Worm (Caenorhabditis elegans) whole organism, midembryonic: ENCODE measurements around the gene pqn-31.

Source experiments
- T22C8.4 ChIP-seq: fragments of 200-800 bp; sonication (Bioruptor generic); IDR thresholded peaks from 2 replicates; pipeline ENCODE4 v1.3.6; 2022; ENCODE audit warnings: missing genetic modification characterization, missing compliant biosample characterization
- cog-1 ChIP-seq: sonication (generic microtip); optimal IDR thresholded peaks from 2 replicates; lab custom pipeline; 2016; ENCODE audit warnings: missing genetic modification characterization, missing compliant biosample characterization
- flt-1 ChIP-seq: fragments of 200-800 bp; sonication (Bioruptor generic); IDR thresholded peaks from 2 replicates; pipeline ENCODE4 v1.3.6; 2022; ENCODE audit warnings: missing genetic modification characterization, missing compliant biosample characterization
- klf-2 ChIP-seq: fragments of 200-800 bp; sonication (Bioruptor generic); conservative IDR thresholded peaks from 2 replicates; pipeline ENCODE4 v1.3.6; 2022; ENCODE audit warnings: missing genetic modification reagents, missing genetic modification characterization, missing compliant biosample characterization
- med-1 ChIP-seq: sonication (generic microtip); optimal IDR thresholded peaks from 2 replicates; lab custom pipeline; 2017; ENCODE audit warnings: missing genetic modification characterization, mild to moderate bottlenecking, missing compliant biosample characterization, antibody characterized with exemption, missing genetic modification reagents; ENCODE audit not compliant: insufficient read depth
- ref-1 ChIP-seq: fragments of 200-800 bp; sonication (Bioruptor generic); conservative IDR thresholded peaks from 2 replicates; pipeline ENCODE4 v1.3.6; 2022; ENCODE audit warnings: missing genetic modification reagents, missing genetic modification characterization, missing compliant biosample characterization
- tab-1 ChIP-seq: fragments of 200-800 bp; sonication (Bioruptor generic); IDR thresholded peaks from 2 replicates; pipeline ENCODE4 v1.3.6; 2022; ENCODE audit warnings: missing genetic modification characterization, missing compliant biosample characterization
- ztf-23 ChIP-seq: fragments of 200-800 bp; sonication (Bioruptor generic); IDR thresholded peaks from 2 replicates; pipeline ENCODE4 v1.3.6; 2022; ENCODE audit warnings: missing genetic modification reagents, missing genetic modification characterization, missing compliant biosample characterization
- ztf-29 ChIP-seq: fragments of 200-800 bp; sonication (Bioruptor generic); IDR thresholded peaks from 2 replicates; pipeline ENCODE4 v1.3.6; 2022; ENCODE audit warnings: missing genetic modification reagents, missing genetic modification characterization, missing compliant biosample characterization

pqn-31 gene

DNA sequence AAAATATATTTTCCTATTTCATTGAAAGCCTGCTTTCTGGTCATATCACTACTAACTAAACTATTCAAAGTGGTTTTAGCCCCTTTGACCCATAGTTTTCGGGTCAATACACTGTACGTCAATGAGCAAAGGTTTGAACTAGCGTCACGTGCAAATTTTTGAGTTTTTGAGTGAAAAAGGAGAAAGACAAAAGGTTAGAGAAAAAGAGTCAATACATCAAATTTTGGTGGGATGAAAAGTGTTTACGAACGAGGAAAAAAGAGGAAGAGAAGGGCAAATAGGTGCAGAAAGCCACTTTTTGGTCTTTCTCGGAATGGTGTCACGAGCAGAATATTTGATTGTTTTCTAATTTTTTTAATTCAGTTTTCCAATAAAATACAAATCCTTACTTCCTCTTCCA, 33.6 kb upstream of the pqn-31 start:
- no peak for TF ChIP-seq ref-1 (GFP tag; lab: Robert Waterston, UW)
- TF ChIP-seq med-1 = no peak
- TF ChIP-seq cog-1 = no peak
- no peak for TF ChIP-seq flt-1 (GFP tag; lab: Robert Waterston, UW)
- TF ChIP-seq T22C8.4 (GFP tag; lab: Robert Waterston, UW) = no peak
- TF ChIP-seq tab-1 (GFP tag; lab: Robert Waterston, UW) = no peak
- no peak for TF ChIP-seq ztf-23 (GFP tag; lab: Robert Waterston, UW)
- TF ChIP-seq klf-2 (GFP tag; lab: Robert Waterston, UW) = no peak
- no peak for TF ChIP-seq ztf-29 (GFP tag; lab: Robert Waterston, UW)

DNA sequence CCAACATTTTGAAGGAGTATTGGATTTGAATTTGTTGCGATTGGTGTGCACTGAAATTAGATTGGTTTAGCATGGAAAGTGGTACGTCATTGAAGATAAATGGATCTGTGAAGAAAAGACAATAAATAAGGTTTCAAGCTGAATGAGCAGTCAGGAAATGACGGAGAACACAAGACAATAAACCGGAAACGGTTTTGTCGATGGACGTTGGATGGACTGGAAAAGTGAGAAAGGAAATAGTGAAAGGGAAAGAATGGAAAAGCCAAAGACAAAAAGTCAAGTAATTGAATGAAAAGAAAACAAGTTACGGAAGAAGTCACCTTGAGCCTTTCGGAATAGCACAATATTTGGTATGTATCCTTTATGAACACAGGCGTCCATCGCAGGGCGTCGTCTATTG, 33.1 kb upstream of the pqn-31 start, which contains the start of gene T27E4.7:
Gene T27E4.7 (minus strand): TSS at position 50 of the 400 bp plus-strand sequence.
- TF ChIP-seq T22C8.4 (GFP tag; lab: Robert Waterston, UW) = no peak
- no peak for TF ChIP-seq ztf-23 (GFP tag; lab: Robert Waterston, UW)
- TF ChIP-seq ref-1 (GFP tag; lab: Robert Waterston, UW) = no peak
- no peak for TF ChIP-seq med-1
- TF ChIP-seq klf-2 (GFP tag; lab: Robert Waterston, UW) = no peak
- no peak for TF ChIP-seq ztf-29 (GFP tag; lab: Robert Waterston, UW)
- TF ChIP-seq flt-1 (GFP tag; lab: Robert Waterston, UW) = no peak
- TF ChIP-seq tab-1 (GFP tag; lab: Robert Waterston, UW) = no peak
- TF ChIP-seq cog-1 = no peak

DNA sequence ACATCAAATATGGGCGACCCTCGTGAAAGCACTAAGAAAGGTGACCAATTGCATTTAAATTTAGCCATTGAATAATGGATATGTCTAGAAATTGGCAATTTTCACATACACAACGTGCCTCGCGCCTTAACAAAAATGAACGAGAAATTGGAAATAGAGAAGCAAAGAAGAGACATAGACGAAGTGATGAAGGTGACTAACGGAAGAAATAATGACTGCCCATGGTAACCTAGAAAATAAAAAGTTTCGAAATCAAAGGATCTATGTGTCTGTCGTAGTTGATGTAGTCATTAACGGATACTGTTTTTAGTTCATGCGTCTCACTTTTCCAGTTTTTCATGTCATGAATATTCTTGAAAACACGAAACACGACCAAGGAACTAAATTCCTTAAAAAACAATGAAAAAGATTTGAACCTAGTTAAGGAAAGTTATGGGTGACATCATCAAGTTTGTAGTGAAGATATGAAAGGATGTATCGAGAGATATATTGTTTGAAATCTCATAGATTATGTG, 31.3 kb upstream of the pqn-31 start:
- TF ChIP-seq ztf-29 (GFP tag; lab: Robert Waterston, UW) = no peak
- TF ChIP-seq ztf-23 (GFP tag; lab: Robert Waterston, UW) = no peak
- TF ChIP-seq flt-1 (GFP tag; lab: Robert Waterston, UW) = no peak
- no peak for TF ChIP-seq ref-1 (GFP tag; lab: Robert Waterston, UW)
- TF ChIP-seq T22C8.4 (GFP tag; lab: Robert Waterston, UW) = no peak
- TF ChIP-seq cog-1 = no peak
- no peak for TF ChIP-seq tab-1 (GFP tag; lab: Robert Waterston, UW)
- TF ChIP-seq med-1 = no peak
- no peak for TF ChIP-seq klf-2 (GFP tag; lab: Robert Waterston, UW)

- TF ChIP-seq cog-1 (no peak), ztf-23 (GFP tag; lab: Robert Waterston, UW) (no peak), klf-2 (GFP tag; lab: Robert Waterston, UW) (no peak), ref-1 (GFP tag; lab: Robert Waterston, UW) (no peak), med-1 (no peak), T22C8.4 (GFP tag; lab: Robert Waterston, UW) (no peak), tab-1 (GFP tag; lab: Robert Waterston, UW) (no peak), ztf-29 (GFP tag; lab: Robert Waterston, UW) (no peak), flt-1 (GFP tag; lab: Robert Waterston, UW) (no peak)
Observed at ce11 chrV:9078815-9079525, 30.4 kb upstream of the pqn-31 start.

- TF ChIP-seq flt-1 (GFP tag; lab: Robert Waterston, UW) (no peak), ztf-23 (GFP tag; lab: Robert Waterston, UW) (no peak), klf-2 (GFP tag; lab: Robert Waterston, UW) (no peak), ref-1 (GFP tag; lab: Robert Waterston, UW) (no peak), med-1 (no peak), T22C8.4 (GFP tag; lab: Robert Waterston, UW) (no peak), ztf-29 (GFP tag; lab: Robert Waterston, UW) (no peak), cog-1 (no peak), tab-1 (GFP tag; lab: Robert Waterston, UW) (no peak)
Observed at ce11 chrV:9079965-9080432, 29.4 kb upstream of the pqn-31 start.

- TF ChIP-seq ztf-23 (GFP tag; lab: Robert Waterston, UW) (no peak), ztf-29 (GFP tag; lab: Robert Waterston, UW) (no peak), cog-1 (no peak), tab-1 (GFP tag; lab: Robert Waterston, UW) (no peak), flt-1 (GFP tag; lab: Robert Waterston, UW) (no peak), klf-2 (GFP tag; lab: Robert Waterston, UW) (no peak), med-1 (no peak), ref-1 (GFP tag; lab: Robert Waterston, UW) (no peak), T22C8.4 (GFP tag; lab: Robert Waterston, UW) (no peak)
Observed at ce11 chrV:9081410-9081809, 28.0 kb upstream of the pqn-31 start.

ce11 chrV:9082350-9082749, 27.0 kb upstream of the pqn-31 start:
- TF ChIP-seq ztf-29 (GFP tag; lab: Robert Waterston, UW) (no peak), cog-1 (no peak), flt-1 (GFP tag; lab: Robert Waterston, UW) (no peak)

ce11 chrV:9084252-9084651, 25.1 kb upstream of the pqn-31 start:
- TF ChIP-seq cog-1 = no peak
- no peak for TF ChIP-seq med-1
- TF ChIP-seq tab-1 (GFP tag; lab: Robert Waterston, UW) = no peak
- no peak for TF ChIP-seq flt-1 (GFP tag; lab: Robert Waterston, UW)
- TF ChIP-seq klf-2 (GFP tag; lab: Robert Waterston, UW) = no peak
- no peak for TF ChIP-seq ztf-23 (GFP tag; lab: Robert Waterston, UW)
- no peak for TF ChIP-seq ztf-29 (GFP tag; lab: Robert Waterston, UW)
- no peak for TF ChIP-seq T22C8.4 (GFP tag; lab: Robert Waterston, UW)
- no peak for TF ChIP-seq ref-1 (GFP tag; lab: Robert Waterston, UW)

- TF ChIP-seq T22C8.4 (GFP tag; lab: Robert Waterston, UW) = no peak
Observed at ce11 chrV:9085845-9086244, 23.5 kb upstream of the pqn-31 start.
